Worm (Caenorhabditis elegans): ENCODE measurements around the gene K02D10.1.
A peak's percentile ranks its signal among the peaks of the same experiment; 100 is the strongest.

The K02D10.1 gene

DNA sequence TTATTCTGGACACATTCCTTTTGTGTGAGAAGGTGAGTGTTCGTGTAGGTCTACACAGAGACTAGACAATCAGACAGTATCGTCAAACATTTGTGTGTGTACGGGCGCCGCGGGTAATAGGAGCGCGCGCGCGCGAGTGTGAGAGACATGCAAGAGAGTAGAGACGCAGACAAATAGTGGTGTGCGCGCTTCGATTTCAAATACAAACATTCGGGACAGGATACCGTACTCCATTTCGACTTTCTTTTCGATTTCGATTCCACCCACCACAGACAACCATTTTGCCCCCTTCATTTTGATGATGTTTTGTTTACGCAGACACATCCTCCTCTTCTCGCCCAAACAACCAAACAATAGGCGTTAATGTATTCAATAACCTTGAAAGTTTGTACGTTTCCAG, 25.5 kb downstream of the K02D10.1 start (continued):
- TF ChIP-seq chd-7 (tag; optimal IDR thresholded peaks at IDR 0.05) (peak; percentile 57), unc-130 (GFP tag; optimal IDR thresholded peaks at IDR 0.05) (no peak), tbx-9 (tag; optimal IDR thresholded peaks at IDR 0.05; ENCODE audit: borderline replicate concordance) (no peak), F57A8.1 (GFP tag; optimal IDR thresholded peaks at IDR 0.05) (no peak), nhr-179 (tag; optimal IDR thresholded peaks at IDR 0.05) (no peak), ztf-26 (tag; optimal IDR thresholded peaks at IDR 0.05) (peak; percentile 57), nhr-120 (GFP tag; IDR thresholded peaks at IDR 0.05) (no peak), sdz-38 (tag; optimal IDR thresholded peaks at IDR 0.05) (no peak), egrh-3 (GFP tag; IDR thresholded peaks at IDR 0.05) (no peak), xnd-1 (tag; optimal IDR thresholded peaks at IDR 0.05) (no peak), hsf-1 (GFP tag; IDR thresholded peaks at IDR 0.05) (peak; percentile 69), akir-1 (GFP tag; optimal IDR thresholded peaks at IDR 0.05) (no peak), Y95B8A.8 (GFP tag; IDR thresholded peaks at IDR 0.05) (peak; percentile 78; the same call in 1 of the 2 replicates), dpff-1 (tag; optimal IDR thresholded peaks at IDR 0.05) (no peak), madf-10 (tag; optimal IDR thresholded peaks at IDR 0.05) (peak; percentile 37), sptf-2 (GFP tag; optimal IDR thresholded peaks at IDR 0.05) (no peak), pha-4 (tag; optimal IDR thresholded peaks at IDR 0.05) (peak; percentile 39), nfya-1 (tag; optimal IDR thresholded peaks at IDR 0.05; ENCODE audit: borderline replicate concordance, insufficient read depth) (no peak), ztf-6 (GFP tag; IDR thresholded peaks at IDR 0.05) (no peak), K11D2.4 (GFP tag; IDR thresholded peaks at IDR 0.05) (peak; percentile 70; the same call in 1 of the 2 replicates), D2030.7 (GFP tag; IDR thresholded peaks at IDR 0.05) (no peak), sea-2 (GFP tag; IDR thresholded peaks at IDR 0.05) (no peak), ZK185.1 (tag; optimal IDR thresholded peaks at IDR 0.05; ENCODE audit: poor library complexity, severe bottlenecking) (peak; percentile 48), F49E8.2 (tag; optimal IDR thresholded peaks at IDR 0.05; ENCODE audit: insufficient read depth) (no peak), tlf-1 (GFP tag; optimal IDR thresholded peaks at IDR 0.05) (peak; percentile 16), aptf-2 (GFP tag; conservative IDR thresholded peaks at IDR 0.05) (no peak), attf-6 (GFP tag; IDR thresholded peaks at IDR 0.05) (no peak), bed-1 (GFP tag; IDR thresholded peaks at IDR 0.05) (no peak), Y67H2A.10 (GFP tag; conservative IDR thresholded peaks at IDR 0.05) (no peak), attf-3 (GFP tag; conservative IDR thresholded peaks at IDR 0.05) (peak; percentile 48; the same call in 1 of the 2 replicates), let-607 (tag; optimal IDR thresholded peaks at IDR 0.05) (no peak), ztf-18 (tag; optimal IDR thresholded peaks at IDR 0.05) (no peak), ztf-22 (GFP tag; optimal IDR thresholded peaks at IDR 0.05) (no peak), ets-4 (GFP tag; optimal IDR thresholded peaks at IDR 0.05) (peak; percentile 79), F37B4.10 (GFP tag; IDR thresholded peaks at IDR 0.05) (no peak), madf-3 (GFP tag; IDR thresholded peaks at IDR 0.05) (no peak), Y53G8AR.9 (GFP tag; conservative IDR thresholded peaks at IDR 0.05) (0 out of 2 replicates have a peak, but pooled peaks have one; percentile 42), egl-44 (GFP tag; IDR thresholded peaks at IDR 0.05) (no peak), T26A5.8 (tag; optimal IDR thresholded peaks at IDR 0.05) (no peak), B0035.1 (tag; optimal IDR thresholded peaks at IDR 0.05) (no peak), nfyb-1 (GFP tag; IDR thresholded peaks at IDR 0.05) (0 out of 2 replicates have a peak, but pooled peaks have one; percentile 67), T07F8.4 (tag; optimal IDR thresholded peaks at IDR 0.05) (no peak), snpc-1.3 (tag; optimal IDR thresholded peaks at IDR 0.05; ENCODE audit: insufficient read depth) (no peak), F23B12.7 (tag; optimal IDR thresholded peaks at IDR 0.05; ENCODE audit: insufficient read depth) (no peak), aptf-3 (GFP tag; IDR thresholded peaks at IDR 0.05) (no peak), snpc-1.1 (tag; optimal IDR thresholded peaks at IDR 0.05; ENCODE audit: insufficient read depth) (no peak), lin-26 (GFP tag; IDR thresholded peaks at IDR 0.05) (0 out of 2 replicates have a peak, but pooled peaks have one; percentile 48), cebp-2 (GFP tag; IDR thresholded peaks at IDR 0.05) (no peak)

Measured in whole organism, young adult.